Fruit fly (Drosophila melanogaster) whole organism, embryonic: ENCODE results near the gene CG42536.
A peak's percentile ranks its signal among the peaks of the same experiment; 100 is the strongest.

Experiments
- CG10543 ChIP-seq: fragments of 200-800 bp; sonication (Bioruptor generic); optimal IDR thresholded peaks from 3 replicates; lab custom pipeline; 2017; ENCODE audit warnings: missing biosample characterization, mild to moderate bottlenecking, missing genetic modification characterization, moderate library complexity
- CG10654 ChIP-seq: fragments of 200-800 bp; sonication (Bioruptor generic); optimal IDR thresholded peaks from 2 replicates; lab custom pipeline; 2016; ENCODE audit warnings: missing biosample characterization, missing genetic modification characterization
- CG11093 ChIP-seq: fragments of 200-800 bp; sonication (Bioruptor generic); IDR thresholded peaks from 3 replicates; pipeline ENCODE4 v1.3.6; 2022; ENCODE audit warnings: missing biosample characterization, missing genetic modification characterization
- CG11247 ChIP-seq: fragments of 200-800 bp; sonication (Bioruptor generic); IDR thresholded peaks from 2 replicates; pipeline ENCODE4 v1.3.6; 2022; ENCODE audit warnings: missing biosample characterization, missing genetic modification characterization
- CG11696 ChIP-seq: fragments of 200-800 bp; sonication (Bioruptor generic); IDR thresholded peaks from 2 replicates; pipeline ENCODE4 v1.3.6; 2022; ENCODE audit warnings: missing biosample characterization, missing genetic modification characterization
- CG1233 ChIP-seq: fragments of 200-800 bp; sonication (Bioruptor generic); optimal IDR thresholded peaks from 4 replicates; lab custom pipeline; 2018; ENCODE audit warnings: missing biosample characterization, mild to moderate bottlenecking, missing genetic modification characterization
- CG13894 ChIP-seq: fragments of 200-800 bp; sonication (Bioruptor generic); optimal IDR thresholded peaks from 3 replicates; lab custom pipeline; 2018; ENCODE audit warnings: missing biosample characterization, mild to moderate bottlenecking, missing genetic modification characterization, moderate library complexity
- CG14667 ChIP-seq: fragments of 200-800 bp; sonication (Bioruptor generic); IDR thresholded peaks from 2 replicates; pipeline ENCODE4 v1.3.6; 2022; ENCODE audit warnings: missing biosample characterization, missing genetic modification characterization
- CG17328 ChIP-seq: fragments of 200-800 bp; sonication (Bioruptor generic); IDR thresholded peaks from 2 replicates; pipeline ENCODE4 v1.3.6; 2022; ENCODE audit warnings: missing biosample characterization, missing genetic modification characterization
- CG17359 ChIP-seq: fragments of 200-800 bp; sonication (Bioruptor generic); optimal IDR thresholded peaks from 3 replicates; lab custom pipeline; 2018; ENCODE audit warnings: missing biosample characterization, mild to moderate bottlenecking, missing genetic modification characterization, moderate library complexity
- CG17385 ChIP-seq: fragments of 200-800 bp; sonication (Bioruptor generic); optimal IDR thresholded peaks from 3 replicates; lab custom pipeline; 2018; ENCODE audit warnings: missing biosample characterization, mild to moderate bottlenecking, missing genetic modification characterization
- CG1792 ChIP-seq: fragments of 200-800 bp; sonication (Bioruptor generic); optimal IDR thresholded peaks from 2 replicates; lab custom pipeline; 2016; ENCODE audit warnings: missing biosample characterization, missing genetic modification characterization
- CG30431 ChIP-seq: fragments of 200-800 bp; sonication (Bioruptor generic); optimal IDR thresholded peaks from 2 replicates; lab custom pipeline; 2017; ENCODE audit warnings: missing biosample characterization, missing genetic modification characterization
- CG4854 ChIP-seq: fragments of 200-800 bp; sonication (Bioruptor generic); optimal IDR thresholded peaks from 2 replicates; lab custom pipeline; 2016; ENCODE audit warnings: missing biosample characterization, missing genetic modification characterization, inconsistent platforms
- CG6813 ChIP-seq: fragments of 200-800 bp; sonication (Bioruptor generic); optimal IDR thresholded peaks from 2 replicates; lab custom pipeline; 2017; ENCODE audit warnings: missing biosample characterization, missing genetic modification characterization, mild to moderate bottlenecking, moderate library complexity, missing genetic modification reagents
- CG7357 ChIP-seq: fragments of 200-800 bp; sonication (Bioruptor generic); IDR thresholded peaks from 3 replicates; pipeline ENCODE4 v1.3.6; 2022; ENCODE audit warnings: missing biosample characterization, missing genetic modification characterization
- Hand ChIP-seq: fragments of 200-800 bp; sonication (Bioruptor generic); optimal IDR thresholded peaks from 2 replicates; lab custom pipeline; 2017; ENCODE audit warnings: mild to moderate bottlenecking, missing biosample characterization, missing genetic modification reagents, missing genetic modification characterization
- Max ChIP-seq: fragments of 200-800 bp; sonication (Bioruptor generic); optimal IDR thresholded peaks from 2 replicates; lab custom pipeline; 2016; ENCODE audit warnings: missing biosample characterization, mild to moderate bottlenecking, missing genetic modification characterization
- Meics ChIP-seq: fragments of 200-800 bp; sonication (Bioruptor generic); optimal IDR thresholded peaks from 2 replicates; lab custom pipeline; 2017; ENCODE audit warnings: missing biosample characterization, mild to moderate bottlenecking, missing genetic modification characterization
- Scr ChIP-seq: fragments of 200-800 bp; sonication (Bioruptor generic); IDR thresholded peaks from 2 replicates; pipeline ENCODE4 v1.3.6; 2022; ENCODE audit warnings: missing biosample characterization, missing genetic modification characterization; ENCODE audit not compliant: partially characterized antibody
- Ssrp ChIP-seq: fragments of 200-800 bp; sonication (Bioruptor generic); optimal IDR thresholded peaks from 2 replicates; lab custom pipeline; 2018; ENCODE audit warnings: missing biosample characterization, mild to moderate bottlenecking, missing genetic modification characterization, moderate library complexity
- Trl ChIP-seq, 3 experiments: fragments of >200 bp in 2 of 3; fragments of 200-800 bp in 1 of 3; sonication (Bioruptor generic) in 1 of 3; optimal IDR thresholded peaks; 2 replicates in 1 of 3; 3 replicates in 2 of 3; lab custom pipeline; 2016 to 2017; ENCODE audit warnings: missing biosample characterization in 1 of 3, missing genetic modification characterization in 1 of 3
- Xbp1 ChIP-seq: fragments of 200-800 bp; sonication (Bioruptor generic); optimal IDR thresholded peaks from 3 replicates; lab custom pipeline; 2016; ENCODE audit warnings: missing biosample characterization, mild to moderate bottlenecking, missing genetic modification characterization
- Xrp1 ChIP-seq: fragments of 200-800 bp; sonication (Bioruptor generic); IDR thresholded peaks from 2 replicates; pipeline ENCODE4 v1.3.6; 2022; ENCODE audit warnings: missing biosample characterization, missing genetic modification characterization
- YL-1 ChIP-seq: fragments of 200-800 bp; sonication (Bioruptor generic); optimal IDR thresholded peaks from 3 replicates; lab custom pipeline; 2017; ENCODE audit warnings: missing biosample characterization, mild to moderate bottlenecking, missing genetic modification characterization
- abd-A ChIP-seq: fragments of 200-800 bp; sonication (Bioruptor generic); optimal IDR thresholded peaks from 3 replicates; lab custom pipeline; 2019; ENCODE audit warnings: missing biosample characterization, mild to moderate bottlenecking, missing genetic modification characterization, moderate library complexity
- cg ChIP-seq: fragments of 200-800 bp; sonication (Bioruptor generic); optimal IDR thresholded peaks from 3 replicates; lab custom pipeline; 2019; ENCODE audit warnings: missing biosample characterization, mild to moderate bottlenecking, missing genetic modification characterization, moderate library complexity
- chinmo ChIP-seq: fragments of 200-800 bp; sonication (Bioruptor generic); IDR thresholded peaks from 4 replicates; pipeline ENCODE4 v1.3.6; 2022; ENCODE audit warnings: missing biosample characterization, missing genetic modification characterization; ENCODE audit not compliant: partially characterized antibody
- corto ChIP-seq: fragments of 200-800 bp; sonication (Bioruptor generic); optimal IDR thresholded peaks from 2 replicates; lab custom pipeline; 2016; ENCODE audit warnings: missing biosample characterization, mild to moderate bottlenecking, missing genetic modification characterization, moderate library complexity
- crp ChIP-seq, 2 experiments: fragments of 200-800 bp; sonication (Bioruptor generic); optimal IDR thresholded peaks; 2 replicates in 1 of 2; 3 replicates in 1 of 2; lab custom pipeline; 2017; ENCODE audit warnings: missing biosample characterization in 2 of 2, missing genetic modification characterization in 2 of 2, mild to moderate bottlenecking in 1 of 2, moderate library complexity in 1 of 2
- dmrt11E ChIP-seq: fragments of 200-800 bp; sonication (Bioruptor generic); optimal IDR thresholded peaks from 3 replicates; lab custom pipeline; 2018; ENCODE audit warnings: missing biosample characterization, mild to moderate bottlenecking, missing genetic modification characterization, moderate library complexity
- dysf ChIP-seq: fragments of 200-800 bp; sonication (Bioruptor generic); IDR thresholded peaks from 3 replicates; pipeline ENCODE4 v1.3.6; 2022; ENCODE audit warnings: missing biosample characterization, missing genetic modification characterization
- esg ChIP-seq: fragments of 200-800 bp; sonication (Bioruptor generic); conservative IDR thresholded peaks from 2 replicates; pipeline ENCODE4 v1.3.6; 2022; ENCODE audit warnings: missing biosample characterization, missing genetic modification characterization
- eve ChIP-seq, 2 experiments: fragments of >200 bp; optimal IDR thresholded peaks; 2 replicates each; lab custom pipeline; 2017; ENCODE audit warnings: missing biosample characterization in 2 of 2, missing genetic modification characterization in 2 of 2
- fru ChIP-seq: fragments of >200 bp; optimal IDR thresholded peaks from 2 replicates; lab custom pipeline; 2017
- ind ChIP-seq: fragments of 200-800 bp; sonication (Bioruptor generic); optimal IDR thresholded peaks from 3 replicates; lab custom pipeline; 2016; ENCODE audit warnings: missing biosample characterization, missing genetic modification characterization
- lov ChIP-seq, 2 experiments: fragments of 200-800 bp in 1 of 2; fragments of >200 bp in 1 of 2; sonication (Bioruptor generic) in 1 of 2; IDR thresholded peaks in 1 of 2; optimal IDR thresholded peaks in 1 of 2; 2 replicates in 1 of 2; 3 replicates in 1 of 2; pipeline versions ENCODE4 v1.3.6 to Lab custom; 2017 to 2022; ENCODE audit warnings: missing biosample characterization in 1 of 2, missing genetic modification characterization in 1 of 2
- pb ChIP-seq: fragments of 200-800 bp; sonication (Bioruptor generic); optimal IDR thresholded peaks from 3 replicates; lab custom pipeline; 2016; ENCODE audit warnings: missing biosample characterization, missing genetic modification characterization
- pita ChIP-seq: fragments of 200-800 bp; sonication (Bioruptor generic); optimal IDR thresholded peaks from 2 replicates; lab custom pipeline; 2017; ENCODE audit warnings: missing biosample characterization, mild to moderate bottlenecking, missing genetic modification characterization
- psq ChIP-seq: fragments of 200-800 bp; sonication (Bioruptor generic); optimal IDR thresholded peaks from 2 replicates; lab custom pipeline; 2017; ENCODE audit warnings: missing biosample characterization, missing genetic modification characterization
- row ChIP-seq: fragments of 200-800 bp; sonication (Bioruptor generic); IDR thresholded peaks from 3 replicates; pipeline ENCODE4 v1.3.6; 2022; ENCODE audit warnings: missing biosample characterization, missing genetic modification characterization
- sc ChIP-seq, 3 experiments: fragments of >200 bp in 2 of 3; fragments of 200-800 bp in 1 of 3; sonication (Bioruptor generic) in 1 of 3; optimal IDR thresholded peaks; 2 replicates in 2 of 3; 3 replicates in 1 of 3; lab custom pipeline; 2017; ENCODE audit warnings: mild to moderate bottlenecking in 1 of 3, missing biosample characterization in 1 of 3, missing genetic modification characterization in 1 of 3, missing genetic modification reagents in 1 of 3
- schlank ChIP-seq: fragments of 200-800 bp; sonication (Bioruptor generic); optimal IDR thresholded peaks from 2 replicates; lab custom pipeline; 2018; ENCODE audit warnings: missing biosample characterization, mild to moderate bottlenecking, missing genetic modification characterization
- tll ChIP-seq, 2 experiments: fragments of 200-800 bp in 1 of 2; fragments of >200 bp in 1 of 2; sonication (Bioruptor generic) in 1 of 2; optimal IDR thresholded peaks; 2 replicates each; lab custom pipeline; 2017 to 2019; ENCODE audit warnings: missing biosample characterization in 2 of 2, missing genetic modification characterization in 2 of 2, mild to moderate bottlenecking in 1 of 2, moderate library complexity in 1 of 2
- vnd ChIP-seq: fragments of 200-800 bp; sonication (Bioruptor generic); IDR thresholded peaks from 3 replicates; pipeline ENCODE4 v1.3.6; 2022; ENCODE audit warnings: missing biosample characterization, missing genetic modification characterization; ENCODE audit not compliant: partially characterized antibody
- wdn ChIP-seq: fragments of 200-800 bp; sonication (Bioruptor generic); IDR thresholded peaks from 2 replicates; pipeline ENCODE4 v1.3.6; 2022; ENCODE audit warnings: missing biosample characterization, missing genetic modification characterization
- yki ChIP-seq: fragments of >200 bp; optimal IDR thresholded peaks from 3 replicates; lab custom pipeline; 2018
- z ChIP-seq: fragments of 200-800 bp; sonication (Bioruptor generic); IDR thresholded peaks from 3 replicates; pipeline ENCODE4 v1.3.6; 2022; ENCODE audit warnings: missing biosample characterization, missing genetic modification characterization
- zfh1 ChIP-seq: fragments of 200-800 bp; sonication (Bioruptor generic); IDR thresholded peaks from 3 replicates; pipeline ENCODE4 v1.3.6; 2022; ENCODE audit warnings: missing biosample characterization, missing genetic modification characterization

CG42536 gene

DNA sequence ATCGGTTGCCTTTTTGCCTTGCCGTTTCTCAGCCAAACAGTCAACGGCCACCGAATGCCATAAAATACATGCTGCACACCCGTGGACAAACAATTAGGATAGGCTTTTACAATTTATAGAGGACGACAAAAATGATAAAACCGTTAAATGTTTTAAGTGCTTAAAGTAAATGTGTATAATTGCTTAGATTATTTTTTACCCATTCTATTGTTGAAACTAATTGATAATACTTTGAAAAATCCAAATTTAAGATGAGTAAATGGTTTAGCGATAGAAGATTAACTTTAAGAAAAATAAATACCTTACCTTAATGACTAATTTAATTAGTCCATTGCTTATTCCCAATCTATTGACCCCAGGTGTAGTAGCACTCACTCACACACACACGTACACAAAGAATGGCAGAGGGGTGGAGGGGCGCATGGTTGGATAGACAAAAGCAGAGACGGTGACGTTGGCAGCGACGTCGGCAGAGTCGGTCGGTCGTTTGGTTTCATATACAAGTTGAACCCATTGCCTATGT is 48.7 kb upstream of the CG42536 start (continued):
- TF ChIP-seq dmrt11E (tag; lab: Kevin White, UChicago) (peak; percentile 92), CG10543 (GFP tag; lab: Kevin White, UChicago) (peak; percentile 96), CG30431 (GFP tag; lab: Kevin White, UChicago) (peak; percentile 87), yki (lab: Kevin White, UChicago) (peak; percentile 42), CG17359 (tag; lab: Kevin White, UChicago) (peak; percentile 94), eve (GFP tag; optimal IDR thresholded peaks at IDR 0.05; lab: Kevin White, UChicago) (peak in 1 of 2 experiments; percentile 94), CG14667 (GFP tag; lab: Robert Waterston, UW) (peak; percentile 91), corto (GFP tag; lab: Kevin White, UChicago) (no peak), YL-1 (GFP tag; lab: Kevin White, UChicago) (peak; percentile 89), CG1233 (GFP tag; lab: Kevin White, UChicago) (peak; percentile 95), CG6813 (GFP tag; lab: Kevin White, UChicago) (peak; percentile 89), dysf (GFP tag; lab: Robert Waterston, UW) (peak; percentile 97), Meics (GFP tag; lab: Kevin White, UChicago) (peak; percentile 96), esg (GFP tag; lab: Robert Waterston, UW) (peak; percentile 94), pb (peak; percentile 84), CG17328 (GFP tag; lab: Robert Waterston, UW) (peak; percentile 94), CG11696 (GFP tag; lab: Robert Waterston, UW) (peak; percentile 99), sc (optimal IDR thresholded peaks at IDR 0.05; lab: Kevin White, UChicago) (no peak), sc (GFP tag; optimal IDR thresholded peaks at IDR 0.05; lab: Kevin White, UChicago) (peak; percentile 86), CG1792 (GFP tag; lab: Kevin White, UChicago) (peak; percentile 86), zfh1 (GFP tag; lab: Robert Waterston, UW) (peak; percentile 87), lov (optimal IDR thresholded peaks at IDR 0.05; lab: Kevin White, UChicago) (no peak), lov (GFP tag; IDR thresholded peaks at IDR 0.05; lab: Robert Waterston, UW) (peak; percentile 75; the same call in 2 of the 3 replicates), CG11093 (peak; percentile 92), vnd (GFP tag; lab: Robert Waterston, UW) (no peak), wdn (peak; percentile 91), fru (lab: Kevin White, UChicago) (no peak), row (peak; percentile 97), CG7357 (peak; percentile 92), schlank (tag; lab: Kevin White, UChicago) (peak; percentile 86), crp (GFP tag; optimal IDR thresholded peaks at IDR 0.05; lab: Kevin White, UChicago) (peak in 1 of 2 experiments; percentile 63), Xrp1 (GFP tag; lab: Robert Waterston, UW) (peak; percentile 97), CG4854 (GFP tag; lab: Kevin White, UChicago) (peak; percentile 88), Ssrp (tag; lab: Kevin White, UChicago) (peak; percentile 91), pita (no peak), CG11247 (GFP tag; lab: Robert Waterston, UW) (peak; percentile 83), CG10654 (GFP tag; lab: Kevin White, UChicago) (peak; percentile 83), Max (GFP tag; lab: Kevin White, UChicago) (peak; percentile 90), ind (GFP tag; lab: Kevin White, UChicago) (peak; percentile 86)

- no peak for TF ChIP-seq z (GFP tag; lab: Robert Waterston, UW)
- no peak for TF ChIP-seq CG17385 (GFP tag; lab: Kevin White, UChicago)
- TF ChIP-seq psq = peak; percentile 9
- TF ChIP-seq abd-A (tag; lab: Kevin White, UChicago) = peak; percentile 22
- TF ChIP-seq CG13894 (tag; lab: Kevin White, UChicago) = peak; percentile 4
- TF ChIP-seq cg = peak; percentile 54
- peak; percentile 81; the same call in 1 of the 4 replicates for TF ChIP-seq chinmo
- TF ChIP-seq Scr (GFP tag; lab: Robert Waterston, UW) = 0 out of 2 replicates have a peak, but pooled peaks have one; percentile 11
- peak in 1 of 2 experiments; percentile 17 for TF ChIP-seq tll (GFP tag; optimal IDR thresholded peaks at IDR 0.05; lab: Kevin White, UChicago)
- TF ChIP-seq Hand (GFP tag; lab: Kevin White, UChicago) = no peak
- TF ChIP-seq Trl (optimal IDR thresholded peaks at IDR 0.05; lab: Kevin White, UChicago) = peak in 1 of 2 experiments; percentile 4
- TF ChIP-seq Trl (GFP tag; optimal IDR thresholded peaks at IDR 0.05; lab: Kevin White, UChicago) = no peak
- TF ChIP-seq Xbp1 (GFP tag; lab: Kevin White, UChicago) = no peak
Observed at dm6 chr3L:10677816-10678215, 47.9 kb upstream of the CG42536 start.
